Worm (Caenorhabditis elegans): ENCODE measurements around the gene unc-112.
A peak's percentile ranks its signal among the peaks of the same experiment; 100 is the strongest.

The unc-112 gene

DNA sequence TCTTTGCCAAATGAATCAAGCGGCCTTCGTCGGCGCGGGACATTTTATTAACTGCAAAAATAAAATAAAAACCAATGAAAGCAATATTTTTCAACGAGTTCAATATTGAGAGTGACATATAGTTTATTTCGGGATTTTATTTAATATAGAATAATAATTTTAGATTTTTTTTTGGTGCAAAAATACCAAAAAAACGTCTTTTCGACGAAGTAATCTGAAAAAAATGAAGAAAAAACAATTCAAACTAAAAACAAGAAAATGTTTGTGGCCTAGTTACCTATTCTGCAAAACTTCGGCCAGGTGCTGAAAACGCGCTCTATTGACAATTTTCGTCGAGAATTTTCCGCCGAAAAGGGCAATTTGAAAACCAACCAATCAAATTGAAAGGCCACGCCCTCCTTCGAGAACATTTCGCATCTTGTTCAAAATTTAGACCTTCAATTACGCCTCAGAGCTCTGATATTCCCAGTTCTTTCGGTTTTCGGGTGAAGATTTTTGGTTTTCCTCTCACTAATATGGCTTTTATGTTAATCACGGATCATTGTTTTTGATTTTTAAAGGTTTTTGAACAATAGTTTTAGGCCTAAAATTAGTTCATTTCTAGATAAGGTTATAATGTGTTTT is 10.9 kb downstream of the unc-112 start, which contains the start of gene C47E8.4 (continued):
- TF ChIP-seq lin-15B (tag; optimal IDR thresholded peaks at IDR 0.05) (peak; percentile 93), snpc-1.2 (GFP tag; IDR thresholded peaks at IDR 0.05) (peak; percentile 68), dve-1 (tag; optimal IDR thresholded peaks at IDR 0.05; ENCODE audit: insufficient read depth) (peak; percentile 99), spr-1 (tag; optimal IDR thresholded peaks at IDR 0.05) (peak; percentile 93), ceh-82 (tag; optimal IDR thresholded peaks at IDR 0.05) (no peak), Y5F2A.4 (GFP tag; optimal IDR thresholded peaks at IDR 0.05) (peak; percentile 25), ama-1 (optimal IDR thresholded peaks at IDR 0.05) (peak; percentile 19), snpc-4 (tag; optimal IDR thresholded peaks at IDR 0.05) (peak; percentile 28), jun-1 (tag; optimal IDR thresholded peaks at IDR 0.05) (peak; percentile 89), lsy-2 (tag; optimal IDR thresholded peaks at IDR 0.05) (peak; percentile 93 to 98), nhr-41 (GFP tag; IDR thresholded peaks at IDR 0.05) (peak; percentile 65; the same call in 1 of the 2 replicates), F37D6.2 (tag; optimal IDR thresholded peaks at IDR 0.05) (peak; percentile 96), mdl-1 (tag; optimal IDR thresholded peaks at IDR 0.05) (peak in 1 of 2 experiments; percentile 48), ceh-44 (GFP tag; IDR thresholded peaks at IDR 0.05) (peak; percentile 72; the same call in 1 of the 2 replicates), zip-11 (GFP tag; IDR thresholded peaks at IDR 0.05) (0 out of 2 replicates have a peak, but pooled peaks have one; percentile 31), tag-97 (GFP tag; IDR thresholded peaks at IDR 0.05) (peak; percentile 96), unc-39 (tag; optimal IDR thresholded peaks at IDR 0.05) (no peak), zag-1 (tag; optimal IDR thresholded peaks at IDR 0.05) (peak; percentile 4), D1046.2 (GFP tag; IDR thresholded peaks at IDR 0.05) (peak; percentile 83; the same call in 1 of the 2 replicates), ces-1 (GFP tag; optimal IDR thresholded peaks at IDR 0.05) (peak; percentile 58), cey-2 (tag; optimal IDR thresholded peaks at IDR 0.05; ENCODE audit: borderline replicate concordance, insufficient read depth) (no peak), ceh-28 (tag; optimal IDR thresholded peaks at IDR 0.05) (no peak), nhr-111 (GFP tag; optimal IDR thresholded peaks at IDR 0.05) (peak; percentile 54), dmd-6 (GFP tag; IDR thresholded peaks at IDR 0.05) (peak; percentile 97), zip-2 (tag; optimal IDR thresholded peaks at IDR 0.05) (peak; percentile 90), nhr-237 (tag; optimal IDR thresholded peaks at IDR 0.05) (no peak), lin-1 (GFP tag; IDR thresholded peaks at IDR 0.05) (peak; percentile 89), nhr-102 (tag; optimal IDR thresholded peaks at IDR 0.05) (peak; percentile 97), fos-1 (tag; optimal IDR thresholded peaks at IDR 0.05) (no peak), Y48G9A.11 (GFP tag; IDR thresholded peaks at IDR 0.05) (peak; percentile 92), zfp-2 (tag; optimal IDR thresholded peaks at IDR 0.05) (peak; percentile 64), nhr-28 (tag; optimal IDR thresholded peaks at IDR 0.05) (peak; percentile 83), T20F7.1 (GFP tag; optimal IDR thresholded peaks at IDR 0.05) (peak; percentile 91), dpl-1 (GFP tag; optimal IDR thresholded peaks at IDR 0.05) (peak; percentile 92), aly-2 (tag; optimal IDR thresholded peaks at IDR 0.05) (no peak), madf-5 (GFP tag; IDR thresholded peaks at IDR 0.05) (peak; percentile 74 to 81; a peak in 2 of 4 replicates), fkh-10 (GFP tag; optimal IDR thresholded peaks at IDR 0.05) (peak; percentile 96), pha-4 (GFP tag; IDR thresholded peaks at IDR 0.05) (peak; percentile 94), pha-4 (tag; optimal IDR thresholded peaks at IDR 0.05) (peak; percentile 90), daf-8 (GFP tag; IDR thresholded peaks at IDR 0.05) (peak; percentile 86; the same call in 1 of the 2 replicates), mes-2 (tag; optimal IDR thresholded peaks at IDR 0.05; ENCODE audit: poor library complexity, severe bottlenecking) (peak; percentile 99), egl-27 (tag; optimal IDR thresholded peaks at IDR 0.05) (no peak), rbr-2 (tag; optimal IDR thresholded peaks at IDR 0.05) (peak; percentile 98), T26A8.4 (GFP tag; IDR thresholded peaks at IDR 0.05) (peak; percentile 97), nhr-77 (tag; optimal IDR thresholded peaks at IDR 0.05) (peak; percentile 93), lin-13 (GFP tag; optimal IDR thresholded peaks at IDR 0.05) (peak; percentile 97), Y75B8A.6 (GFP tag; IDR thresholded peaks at IDR 0.05) (peak; percentile 80; the same call in 1 of the 2 replicates), nhr-42 (GFP tag; IDR thresholded peaks at IDR 0.05) (peak; percentile 91), F44E2.7 (GFP tag; IDR thresholded peaks at IDR 0.05) (no peak), egl-43 (GFP tag; IDR thresholded peaks at IDR 0.05) (peak; percentile 89; the same call in 1 of the 2 replicates), hlh-11 (tag; optimal IDR thresholded peaks at IDR 0.05) (peak; percentile 96)

Data from whole organism, L4 larva.